Worm (Caenorhabditis elegans): ENCODE measurements around the gene fbxa-131.

ce11 chrV:19708849-19709248 lies 29.4 kb upstream of the fbxa-131 start, which contains the start of gene srv-3:
- no peak for TF ChIP-seq dpl-1 (GFP tag; optimal IDR thresholded peaks at IDR 0.05)
- TF ChIP-seq nhr-71 (tag; optimal IDR thresholded peaks at IDR 0.05) = no peak
- no peak for TF ChIP-seq nhr-85 (tag)
- no peak for TF ChIP-seq ztf-11 (tag; optimal IDR thresholded peaks at IDR 0.05)
- TF ChIP-seq ces-1 (GFP tag; optimal IDR thresholded peaks at IDR 0.05) = no peak
- no peak for TF ChIP-seq elt-2 (tag; optimal IDR thresholded peaks at IDR 0.05)
- no peak for TF ChIP-seq fos-1 (tag; optimal IDR thresholded peaks at IDR 0.05)
- no peak for TF ChIP-seq snpc-4 (tag; optimal IDR thresholded peaks at IDR 0.05)
- no peak for TF ChIP-seq lin-15B (tag; optimal IDR thresholded peaks at IDR 0.05)
- no peak for TF ChIP-seq C16A3.4 (tag; optimal IDR thresholded peaks at IDR 0.05)
- TF ChIP-seq nhr-76 (tag; optimal IDR thresholded peaks at IDR 0.05) = no peak
- TF ChIP-seq mab-9 (GFP tag; IDR thresholded peaks at IDR 0.05) = no peak

All from whole organism, L1 larva.